Worm (Caenorhabditis elegans): ENCODE measurements around the gene H25P19.1.

DNA sequence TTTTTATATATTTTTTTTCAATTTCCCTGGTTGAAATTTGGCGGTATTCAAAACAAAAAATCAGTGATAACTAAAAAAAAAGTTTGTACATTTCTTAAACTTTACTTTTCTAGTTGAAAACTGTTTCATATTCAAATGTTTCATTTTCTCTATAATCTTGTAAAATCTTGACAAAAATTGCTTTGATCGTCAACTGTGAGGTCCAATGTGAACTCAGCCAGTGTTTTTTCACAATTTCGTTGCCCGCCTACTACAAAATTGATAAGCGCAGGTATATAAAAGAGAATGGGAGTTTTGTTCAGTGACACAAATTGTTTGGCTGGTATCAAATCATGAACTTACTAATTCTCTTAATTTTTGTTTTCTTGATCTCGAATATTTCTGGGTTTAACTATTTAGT, 40.6 kb upstream of the H25P19.1 start, which contains the start of gene ugt-42:
- TF ChIP-seq dao-5 (tag; optimal IDR thresholded peaks at IDR 0.05) (no peak), him-1 (tag; optimal IDR thresholded peaks at IDR 0.05) (no peak)

All from whole organism, L4/young adult.